Fruit fly (Drosophila melanogaster) whole organism, adult: Measurements from ENCODE around the gene NSD.

Experiments used
- CG33017 ChIP-seq: fragments of 200-800 bp; sonication (Bioruptor generic); optimal IDR thresholded peaks from 2 replicates; lab custom pipeline; 2018; ENCODE audit warnings: missing biosample characterization, mild to moderate bottlenecking, missing genetic modification characterization, moderate library complexity
- CG5204 ChIP-seq: fragments of 200-800 bp; sonication (Bioruptor generic); optimal IDR thresholded peaks from 2 replicates; lab custom pipeline; 2016; ENCODE audit warnings: missing biosample characterization, missing genetic modification characterization
- CG7101 ChIP-seq: fragments of 200-800 bp; sonication (Bioruptor generic); optimal IDR thresholded peaks from 2 replicates; lab custom pipeline; 2018; ENCODE audit warnings: missing biosample characterization, mild to moderate bottlenecking, missing genetic modification characterization, moderate library complexity
- Clk ChIP-seq: fragments of 200-800 bp; sonication (Bioruptor generic); optimal IDR thresholded peaks from 2 replicates; lab custom pipeline; 2017; ENCODE audit warnings: missing biosample characterization, missing genetic modification characterization
- bab1 ChIP-seq: fragments of 200-800 bp; sonication (Bioruptor generic); optimal IDR thresholded peaks from 3 replicates; lab custom pipeline; 2019; ENCODE audit warnings: missing biosample characterization, mild to moderate bottlenecking, missing genetic modification characterization, moderate library complexity
- ovo ChIP-seq: fragments of 200-800 bp; sonication (Bioruptor generic); optimal IDR thresholded peaks from 2 replicates; lab custom pipeline; 2016; ENCODE audit warnings: missing biosample characterization, missing genetic modification characterization

DNA sequence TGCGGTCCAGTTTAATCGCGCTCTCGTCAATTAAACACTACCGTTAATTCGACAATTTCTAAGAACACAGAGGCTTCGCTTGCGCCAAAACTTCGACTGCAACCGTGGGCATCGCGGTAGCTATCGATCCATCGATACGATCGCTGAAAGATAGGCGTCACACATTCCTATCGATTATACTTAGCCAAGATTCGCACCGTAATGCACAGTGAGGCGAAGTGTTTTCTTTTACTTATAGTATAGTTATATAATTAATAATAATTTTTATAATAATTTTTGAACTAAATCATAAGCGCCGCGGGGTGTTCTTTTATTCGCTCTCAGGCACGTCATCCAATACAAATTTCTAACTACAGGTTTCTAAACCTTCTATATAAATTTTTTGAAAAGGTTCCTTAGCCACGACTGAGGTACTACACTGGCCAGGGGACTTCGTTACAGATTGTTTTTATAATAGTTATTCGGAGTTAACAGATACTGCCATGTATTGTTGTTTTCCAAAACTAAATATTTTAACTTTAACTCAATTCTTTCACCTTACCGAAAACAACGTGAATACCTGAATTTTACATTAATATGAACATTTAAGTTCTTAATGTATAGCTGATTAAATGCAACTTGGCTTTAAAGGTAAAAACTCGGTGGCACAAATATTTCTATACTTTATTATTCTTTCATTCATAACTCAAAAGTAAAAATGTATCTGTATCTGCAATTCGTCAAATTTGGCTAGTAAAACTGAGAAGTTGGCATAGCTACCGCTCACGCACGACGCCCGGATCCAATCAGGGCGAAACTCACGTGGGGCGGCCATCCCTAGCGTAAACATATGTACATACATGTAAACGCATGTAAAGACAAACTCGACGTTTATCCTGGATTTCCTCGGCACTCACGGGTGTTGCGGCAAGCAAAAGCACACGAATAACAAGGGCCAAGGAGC lies at the start of gene NSD, which contains the start of gene BOD1:
- TF ChIP-seq bab1 (GFP tag; lab: Kevin White, UChicago): peak; percentile 8
- TF ChIP-seq CG33017 (tag; lab: Kevin White, UChicago): no peak
- peak; percentile 50 for TF ChIP-seq CG7101 (tag; lab: Kevin White, UChicago)
- peak; percentile 5 for TF ChIP-seq ovo
- no peak for TF ChIP-seq CG5204 (GFP tag; lab: Kevin White, UChicago)
- TF ChIP-seq Clk (GFP tag; lab: Kevin White, UChicago): peak; percentile 8
